Worm (Caenorhabditis elegans) whole organism, young adult: Measurements from ENCODE around the gene K06H7.8.

Experiments used
- B0336.3 ChIP-seq: fragments of 200-800 bp; sonication (Bioruptor generic); IDR thresholded peaks from 2 replicates; pipeline ENCODE4 v1.3.6; 2022; ENCODE audit warnings: missing genetic modification characterization, missing compliant biosample characterization
- C06A6.2 ChIP-seq: fragments of 200-800 bp; sonication (Bioruptor generic); conservative IDR thresholded peaks from 2 replicates; pipeline ENCODE4 v1.3.6; 2022; ENCODE audit warnings: missing genetic modification characterization, missing compliant biosample characterization
- F22D6.2 ChIP-seq: sonication (generic microtip); optimal IDR thresholded peaks from 2 replicates; lab custom pipeline; 2016; ENCODE audit warnings: mild to moderate bottlenecking, missing genetic modification characterization, missing compliant biosample characterization
- F39B2.1 ChIP-seq: fragments of 200-800 bp; sonication (Bioruptor generic); IDR thresholded peaks from 2 replicates; pipeline ENCODE4 v1.3.6; 2022; ENCODE audit warnings: missing genetic modification reagents, missing genetic modification characterization, missing compliant biosample characterization
- K11D2.4 ChIP-seq: fragments of 200-800 bp; sonication (Bioruptor generic); IDR thresholded peaks from 2 replicates; pipeline ENCODE4 v1.3.6; 2022; ENCODE audit warnings: missing genetic modification reagents, missing genetic modification characterization, missing compliant biosample characterization
- T07F8.4 ChIP-seq: sonication (generic microtip); optimal IDR thresholded peaks from 2 replicates; lab custom pipeline; 2016; ENCODE audit warnings: mild to moderate bottlenecking, missing genetic modification characterization, moderate library complexity, missing compliant biosample characterization
- T26A5.8 ChIP-seq: sonication (generic microtip); optimal IDR thresholded peaks from 2 replicates; lab custom pipeline; 2016; ENCODE audit warnings: missing genetic modification characterization, missing compliant biosample characterization
- Y67H2A.10 ChIP-seq: fragments of 200-800 bp; sonication (Bioruptor generic); conservative IDR thresholded peaks from 2 replicates; pipeline ENCODE4 v1.3.6; 2022; ENCODE audit warnings: missing genetic modification reagents, missing genetic modification characterization, missing compliant biosample characterization
- akir-1 ChIP-seq: fragments of 200-800 bp; sonication (Bioruptor generic); optimal IDR thresholded peaks from 2 replicates; lab custom pipeline; 2018; ENCODE audit warnings: mild to moderate bottlenecking, missing genetic modification characterization, moderate library complexity, missing compliant biosample characterization
- ama-1 ChIP-seq, 3 experiments: fragments of 150-350 bp in 1 of 3; sonication (generic microtip) in 2 of 3; optimal IDR thresholded peaks; 2 replicates each; lab custom pipeline; 2014 to 2018; ENCODE audit warnings: missing biosample characterization in 2 of 3, missing genetic modification characterization in 2 of 3, missing genetic modification reagents in 2 of 3
- attf-5 ChIP-seq: fragments of 200-800 bp; sonication (Bioruptor generic); optimal IDR thresholded peaks from 2 replicates; lab custom pipeline; 2018; ENCODE audit warnings: mild to moderate bottlenecking, missing genetic modification characterization, missing compliant biosample characterization
- cebp-1 ChIP-seq, 2 experiments: fragments of 200-800 bp in 1 of 2; sonication (Bioruptor generic) in 1 of 2; sonication (generic microtip) in 1 of 2; IDR thresholded peaks in 1 of 2; optimal IDR thresholded peaks in 1 of 2; 2 replicates each; pipeline versions ENCODE4 v1.3.6 to Lab custom; 2017 to 2022; ENCODE audit warnings: missing compliant biosample characterization in 2 of 2, missing genetic modification characterization in 2 of 2, mild to moderate bottlenecking in 1 of 2, missing genetic modification reagents in 1 of 2, moderate library complexity in 1 of 2
- ceh-40 ChIP-seq: fragments of 200-800 bp; sonication (Bioruptor generic); IDR thresholded peaks from 2 replicates; pipeline ENCODE4 v1.3.6; 2022; ENCODE audit warnings: missing genetic modification characterization, missing compliant biosample characterization
- dpl-1 ChIP-seq: fragments of 150-350 bp; optimal IDR thresholded peaks from 2 replicates; lab custom pipeline; 2014; ENCODE audit warnings: missing biosample characterization, missing genetic modification reagents, missing genetic modification characterization
- gei-17 ChIP-seq: fragments of 200-800 bp; sonication (Bioruptor generic); optimal IDR thresholded peaks from 2 replicates; lab custom pipeline; 2018; ENCODE audit warnings: mild to moderate bottlenecking, missing genetic modification characterization, missing compliant biosample characterization
- hmg-1.2 ChIP-seq: fragments of 200-800 bp; sonication (Bioruptor generic); IDR thresholded peaks from 2 replicates; pipeline ENCODE4 v1.3.6; 2022; ENCODE audit warnings: missing genetic modification reagents, missing genetic modification characterization, missing compliant biosample characterization
- hsf-1 ChIP-seq: fragments of 200-800 bp; sonication (Bioruptor generic); IDR thresholded peaks from 2 replicates; pipeline ENCODE4 v1.3.6; 2022; ENCODE audit warnings: missing genetic modification reagents, missing genetic modification characterization, missing compliant biosample characterization
- lag-1 ChIP-seq: fragments of 200-800 bp; sonication (Bioruptor generic); IDR thresholded peaks from 2 replicates; pipeline ENCODE4 v1.3.6; 2022; ENCODE audit warnings: missing genetic modification reagents, missing genetic modification characterization, missing compliant biosample characterization
- let-607 ChIP-seq, 2 experiments: fragments of 200-800 bp in 1 of 2; sonication (Bioruptor generic) in 1 of 2; sonication (generic microtip) in 1 of 2; optimal IDR thresholded peaks; 2 replicates each; lab custom pipeline; 2016 to 2018; ENCODE audit warnings: mild to moderate bottlenecking in 2 of 2, missing compliant biosample characterization in 2 of 2, missing genetic modification characterization in 2 of 2, moderate library complexity in 2 of 2, missing genotype in 1 of 2
- lin-26 ChIP-seq: fragments of 200-800 bp; sonication (Bioruptor generic); IDR thresholded peaks from 2 replicates; pipeline ENCODE4 v1.3.6; 2022; ENCODE audit warnings: missing genetic modification reagents, missing genetic modification characterization, missing compliant biosample characterization
- lin-54 ChIP-seq: fragments of 200-800 bp; sonication (Bioruptor generic); optimal IDR thresholded peaks from 2 replicates; lab custom pipeline; 2018; ENCODE audit warnings: mild to moderate bottlenecking, missing genetic modification characterization, missing compliant biosample characterization
- lsl-1 ChIP-seq: fragments of 200-800 bp; sonication (Bioruptor generic); optimal IDR thresholded peaks from 2 replicates; lab custom pipeline; 2018; ENCODE audit warnings: mild to moderate bottlenecking, missing genetic modification characterization, moderate library complexity, missing compliant biosample characterization
- lsy-27 ChIP-seq: sonication (generic microtip); optimal IDR thresholded peaks from 2 replicates; lab custom pipeline; 2017; ENCODE audit warnings: missing genetic modification characterization, mild to moderate bottlenecking, missing compliant biosample characterization, antibody characterized with exemption, missing genotype, borderline replicate concordance; ENCODE audit not compliant: insufficient read depth
- madf-8 ChIP-seq: fragments of 200-800 bp; sonication (Bioruptor generic); conservative IDR thresholded peaks from 2 replicates; pipeline ENCODE4 v1.3.6; 2022; ENCODE audit warnings: missing genetic modification reagents, missing genetic modification characterization, missing compliant biosample characterization
- mcd-1 ChIP-seq: fragments of 200-800 bp; sonication (Bioruptor generic); IDR thresholded peaks from 2 replicates; pipeline ENCODE4 v1.3.6; 2022; ENCODE audit warnings: missing genetic modification reagents, missing genetic modification characterization, missing compliant biosample characterization
- nhr-90 ChIP-seq: sonication (generic microtip); optimal IDR thresholded peaks from 2 replicates; lab custom pipeline; 2016; ENCODE audit warnings: missing genotype, mild to moderate bottlenecking, missing genetic modification characterization, missing compliant biosample characterization
- rcor-1 ChIP-seq: fragments of 200-800 bp; sonication (Bioruptor generic); IDR thresholded peaks from 2 replicates; pipeline ENCODE4 v1.3.6; 2022; ENCODE audit warnings: missing genetic modification reagents, missing genetic modification characterization, missing compliant biosample characterization
- snpc-3.4 ChIP-seq: sonication (generic microtip); optimal IDR thresholded peaks from 2 replicates; lab custom pipeline; 2017; ENCODE audit warnings: missing genetic modification characterization, mild to moderate bottlenecking, missing compliant biosample characterization, antibody characterized with exemption, moderate library complexity, missing genotype, missing genetic modification reagents
- snpc-4 ChIP-seq, 5 experiments: fragments of 150-350 bp in 1 of 5; sonication (generic microtip) in 4 of 5; optimal IDR thresholded peaks; 2 replicates each; lab custom pipeline; 2014 to 2018; ENCODE audit warnings: missing genetic modification characterization in 5 of 5, missing biosample characterization in 3 of 5, antibody characterized with exemption in 2 of 5, mild to moderate bottlenecking in 2 of 5, missing compliant biosample characterization in 2 of 5, missing genotype in 2 of 5, moderate library complexity in 2 of 5, missing genetic modification reagents in 1 of 5
- somi-1 ChIP-seq: fragments of 200-800 bp; sonication (Bioruptor generic); optimal IDR thresholded peaks from 2 replicates; lab custom pipeline; 2018; ENCODE audit warnings: mild to moderate bottlenecking, missing genetic modification characterization, missing compliant biosample characterization
- sptf-2 ChIP-seq: fragments of 200-800 bp; sonication (Bioruptor generic); optimal IDR thresholded peaks from 2 replicates; lab custom pipeline; 2018; ENCODE audit warnings: mild to moderate bottlenecking, missing genetic modification characterization, missing compliant biosample characterization
- tbp1 ChIP-seq: fragments of 200-800 bp; sonication (Bioruptor generic); optimal IDR thresholded peaks from 2 replicates; lab custom pipeline; 2018; ENCODE audit warnings: mild to moderate bottlenecking, missing genetic modification characterization, missing compliant biosample characterization
- xnd-1 ChIP-seq: sonication (generic microtip); optimal IDR thresholded peaks from 2 replicates; lab custom pipeline; 2016; ENCODE audit warnings: missing genotype, missing genetic modification reagents, missing genetic modification characterization, missing compliant biosample characterization
- ztf-18 ChIP-seq: sonication (generic microtip); optimal IDR thresholded peaks from 2 replicates; lab custom pipeline; 2016; ENCODE audit warnings: missing genotype, mild to moderate bottlenecking, missing genetic modification characterization, missing compliant biosample characterization
- ztf-28 ChIP-seq: fragments of 200-800 bp; sonication (Bioruptor generic); IDR thresholded peaks from 2 replicates; pipeline ENCODE4 v1.3.6; 2022; ENCODE audit warnings: missing genetic modification reagents, missing genetic modification characterization, missing compliant biosample characterization

K06H7.8 gene

DNA sequence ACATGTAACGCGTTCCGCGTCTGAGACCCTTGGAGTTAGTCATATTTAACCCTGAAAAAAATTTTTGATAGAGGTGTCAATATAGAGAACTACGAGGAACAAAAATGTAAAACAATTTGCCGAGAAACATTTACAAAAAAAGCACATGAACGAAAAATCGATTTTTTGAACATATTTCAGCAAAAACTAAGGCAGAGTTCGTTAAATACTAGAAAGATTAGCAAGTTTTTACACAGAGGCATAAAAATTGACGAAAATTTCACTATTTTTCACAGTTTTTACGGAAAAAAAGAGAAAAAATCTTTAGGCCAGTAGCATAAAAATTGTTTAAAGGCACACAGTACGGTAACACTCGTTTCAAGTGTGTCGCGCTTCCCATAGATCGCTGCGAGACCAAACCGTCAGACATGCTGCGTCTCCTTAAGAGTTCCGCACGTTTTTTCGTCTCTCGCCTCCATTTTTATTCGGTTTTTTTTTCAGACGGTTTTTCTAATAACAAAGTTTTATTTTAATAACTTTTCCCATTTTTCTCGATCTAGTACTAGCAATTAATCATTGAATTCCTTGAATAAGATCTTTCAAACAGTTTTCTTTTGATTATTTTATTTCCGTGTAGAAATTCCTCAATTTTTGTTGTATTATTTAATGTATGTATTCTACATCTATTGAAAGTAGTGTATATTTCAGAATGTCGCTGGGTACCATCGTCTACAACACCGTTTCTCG lies 32.3 kb upstream of the K06H7.8 start, which contains the start of the genes rpl-21 and C14B9.10 (continued):
- TF ChIP-seq lin-54 (GFP tag; lab: Kevin White, UChicago) (peak; percentile 80), ama-1 (optimal IDR thresholded peaks at IDR 0.05; lab: Kevin White, UChicago) (no peak), ama-1 (GFP tag; optimal IDR thresholded peaks at IDR 0.05; lab: Kevin White, UChicago) (no peak), hsf-1 (peak; percentile 19; the same call in 1 of the 2 replicates), madf-8 (GFP tag; lab: Robert Waterston, UW) (peak; percentile 53), K11D2.4 (GFP tag; lab: Robert Waterston, UW) (no peak), tbp1 (GFP tag; lab: Kevin White, UChicago) (peak; percentile 71), F39B2.1 (GFP tag; lab: Robert Waterston, UW) (no peak), F22D6.2 (tag; lab: Kevin White, UChicago) (no peak), cebp-1 (GFP tag; IDR thresholded peaks at IDR 0.05; lab: Robert Waterston, UW) (no peak), cebp-1 (tag; optimal IDR thresholded peaks at IDR 0.05; lab: Kevin White, UChicago) (peak; percentile 64), snpc-4 (GFP tag; optimal IDR thresholded peaks at IDR 0.05; lab: Kevin White, UChicago) (peak; percentile 48), snpc-4 (tag; optimal IDR thresholded peaks at IDR 0.05; lab: Kevin White, UChicago) (peak; percentile 36 to 77 (median 60)), snpc-3.4 (tag; lab: Kevin White, UChicago) (peak; percentile 89), attf-5 (peak; percentile 76), nhr-90 (tag; lab: Kevin White, UChicago) (no peak), C06A6.2 (GFP tag; lab: Robert Waterston, UW) (no peak), ztf-18 (tag; lab: Kevin White, UChicago) (peak; percentile 55), lsl-1 (GFP tag; lab: Kevin White, UChicago) (peak; percentile 96), rcor-1 (GFP tag; lab: Robert Waterston, UW) (peak; percentile 76), lag-1 (GFP tag; lab: Robert Waterston, UW) (no peak), dpl-1 (GFP tag; lab: Kevin White, UChicago) (peak; percentile 30), Y67H2A.10 (GFP tag; lab: Robert Waterston, UW) (no peak), hmg-1.2 (peak; percentile 91), B0336.3 (GFP tag; lab: Robert Waterston, UW) (peak; percentile 63), lsy-27 (tag; lab: Kevin White, UChicago) (no peak), mcd-1 (GFP tag; lab: Robert Waterston, UW) (peak; percentile 80), T07F8.4 (tag; lab: Kevin White, UChicago) (no peak), T26A5.8 (tag; lab: Kevin White, UChicago) (no peak), ztf-28 (GFP tag; lab: Robert Waterston, UW) (0 out of 2 replicates have a peak, but pooled peaks have one; percentile 22), lin-26 (GFP tag; lab: Robert Waterston, UW) (no peak), ceh-40 (GFP tag; lab: Robert Waterston, UW) (no peak), let-607 (tag; optimal IDR thresholded peaks at IDR 0.05; lab: Kevin White, UChicago) (peak in 1 of 2 experiments; percentile 59), akir-1 (no peak), somi-1 (no peak), gei-17 (GFP tag; lab: Kevin White, UChicago) (no peak), sptf-2 (GFP tag; lab: Kevin White, UChicago) (no peak), xnd-1 (tag; lab: Kevin White, UChicago) (peak; percentile 60)
